Fruit fly (Drosophila melanogaster) whole organism, embryonic: ENCODE measurements around the gene pug.

Source experiments
- Atf6 ChIP-seq: fragments of 200-800 bp; sonication (Bioruptor generic); IDR thresholded peaks from 2 replicates; pipeline ENCODE4 v1.3.6; 2022; ENCODE audit warnings: missing biosample characterization, missing genetic modification characterization
- Awh ChIP-seq: fragments of 200-800 bp; sonication (Bioruptor generic); IDR thresholded peaks from 2 replicates; pipeline ENCODE4, ENCODE4 v1.3.6; 2022; ENCODE audit warnings: missing biosample characterization, missing genetic modification characterization
- CG10267 ChIP-seq: fragments of 200-800 bp; sonication (Bioruptor generic); optimal IDR thresholded peaks from 2 replicates; lab custom pipeline; 2018; ENCODE audit warnings: missing biosample characterization, mild to moderate bottlenecking, missing genetic modification characterization, moderate library complexity
- CG10959 ChIP-seq: fragments of 200-800 bp; sonication (Bioruptor generic); IDR thresholded peaks from 2 replicates; pipeline ENCODE4 v1.3.6; 2022; ENCODE audit warnings: missing biosample characterization, missing genetic modification characterization
- CG13296 ChIP-seq: fragments of 200-800 bp; sonication (Bioruptor generic); optimal IDR thresholded peaks from 3 replicates; lab custom pipeline; 2018; ENCODE audit warnings: missing biosample characterization, mild to moderate bottlenecking, missing genetic modification characterization
- CG13424 ChIP-seq: fragments of 200-800 bp; sonication (Bioruptor generic); optimal IDR thresholded peaks from 2 replicates; lab custom pipeline; 2019; ENCODE audit warnings: missing biosample characterization, mild to moderate bottlenecking, missing genetic modification characterization, moderate library complexity
- CG13894 ChIP-seq: fragments of 200-800 bp; sonication (Bioruptor generic); optimal IDR thresholded peaks from 3 replicates; lab custom pipeline; 2018; ENCODE audit warnings: missing biosample characterization, mild to moderate bottlenecking, missing genetic modification characterization, moderate library complexity
- CG14860 ChIP-seq: fragments of 200-800 bp; sonication (Bioruptor generic); IDR thresholded peaks from 3 replicates; pipeline ENCODE4 v1.3.6; 2022; ENCODE audit warnings: missing biosample characterization, missing genetic modification characterization; ENCODE audit not compliant: partially characterized antibody
- CG15696 ChIP-seq: fragments of 200-800 bp; sonication (Bioruptor generic); optimal IDR thresholded peaks from 2 replicates; lab custom pipeline; 2019; ENCODE audit warnings: missing biosample characterization, mild to moderate bottlenecking, missing genetic modification characterization, moderate library complexity
- CG18599 ChIP-seq: fragments of 200-800 bp; sonication (Bioruptor generic); optimal IDR thresholded peaks from 3 replicates; lab custom pipeline; 2017; ENCODE audit warnings: missing biosample characterization, missing genetic modification characterization, mild to moderate bottlenecking, moderate library complexity, missing genetic modification reagents
- CG18764 ChIP-seq: fragments of 200-800 bp; sonication (Bioruptor generic); optimal IDR thresholded peaks from 3 replicates; lab custom pipeline; 2016; ENCODE audit warnings: missing biosample characterization, missing genetic modification characterization
- CG2202 ChIP-seq: fragments of 200-800 bp; sonication (Bioruptor generic); optimal IDR thresholded peaks from 2 replicates; lab custom pipeline; 2018; ENCODE audit warnings: missing biosample characterization, mild to moderate bottlenecking, missing genetic modification characterization
- CG30020 ChIP-seq: fragments of 200-800 bp; optimal IDR thresholded peaks from 2 replicates; lab custom pipeline; 2019; ENCODE audit warnings: missing biosample characterization, mild to moderate bottlenecking, missing genetic modification characterization, moderate library complexity
- CG43689 ChIP-seq: fragments of 200-800 bp; sonication (Bioruptor generic); IDR thresholded peaks from 2 replicates; pipeline ENCODE4 v1.3.6; 2022; ENCODE audit warnings: missing biosample characterization, missing genetic modification characterization
- CG5953 ChIP-seq: fragments of 200-800 bp; sonication (Bioruptor generic); IDR thresholded peaks from 2 replicates; pipeline ENCODE4 v1.3.6; 2022; ENCODE audit warnings: missing biosample characterization, missing genetic modification characterization
- CG9437 ChIP-seq: fragments of 200-800 bp; sonication (Bioruptor generic); optimal IDR thresholded peaks from 2 replicates; lab custom pipeline; 2018; ENCODE audit warnings: missing biosample characterization, mild to moderate bottlenecking, missing genetic modification characterization
- Deaf1 ChIP-seq: fragments of 200-800 bp; optimal IDR thresholded peaks from 3 replicates; lab custom pipeline; 2019; ENCODE audit warnings: missing biosample characterization, mild to moderate bottlenecking, missing genetic modification characterization, moderate library complexity
- Dek ChIP-seq: fragments of 200-800 bp; sonication (Bioruptor generic); optimal IDR thresholded peaks from 3 replicates; lab custom pipeline; 2019; ENCODE audit warnings: missing biosample characterization, mild to moderate bottlenecking, missing genetic modification characterization, moderate library complexity
- Ets65A ChIP-seq: fragments of 200-800 bp; sonication (Bioruptor generic); peaks from one replicate; lab custom pipeline; 2016; ENCODE audit warnings: missing biosample characterization, missing genetic modification characterization
- Hey ChIP-seq: fragments of 200-800 bp; sonication (Bioruptor generic); optimal IDR thresholded peaks from 3 replicates; lab custom pipeline; 2018; ENCODE audit warnings: missing biosample characterization, mild to moderate bottlenecking, missing genetic modification characterization
- HmgD ChIP-seq: fragments of 200-800 bp; sonication (Bioruptor generic); optimal IDR thresholded peaks from 3 replicates; lab custom pipeline; 2016; ENCODE audit warnings: missing biosample characterization, missing genetic modification characterization
- HmgZ ChIP-seq: fragments of 200-800 bp; sonication (Bioruptor generic); optimal IDR thresholded peaks from 2 replicates; lab custom pipeline; 2018; ENCODE audit warnings: missing biosample characterization, mild to moderate bottlenecking, missing genetic modification characterization
- Kr ChIP-seq: fragments of 200-800 bp; sonication (Bioruptor generic); optimal IDR thresholded peaks from 2 replicates; lab custom pipeline; 2017; ENCODE audit warnings: missing biosample characterization, mild to moderate bottlenecking, missing genetic modification characterization
- Lim3 ChIP-seq: fragments of 200-800 bp; sonication (Bioruptor generic); IDR thresholded peaks from 2 replicates; pipeline ENCODE4 v1.3.6; 2022; ENCODE audit warnings: missing biosample characterization, missing genetic modification characterization
- MBD-R2 ChIP-seq: fragments of 200-800 bp; sonication (Bioruptor generic); IDR thresholded peaks from 2 replicates; pipeline ENCODE4 v1.3.6; 2022; ENCODE audit warnings: missing biosample characterization, missing genetic modification characterization
- NFAT ChIP-seq: fragments of 200-800 bp; sonication (Bioruptor generic); IDR thresholded peaks from 2 replicates; pipeline ENCODE4 v1.3.6; 2022; ENCODE audit warnings: missing biosample characterization, missing genetic modification characterization
- PHDP ChIP-seq: fragments of 200-800 bp; sonication (Bioruptor generic); optimal IDR thresholded peaks from 3 replicates; lab custom pipeline; 2018; ENCODE audit warnings: missing biosample characterization, mild to moderate bottlenecking, missing genetic modification characterization, moderate library complexity
- Sin3A ChIP-seq: fragments of >200 bp; optimal IDR thresholded peaks from 2 replicates; lab custom pipeline; 2018
- Sry-β ChIP-seq: fragments of 200-800 bp; sonication (Bioruptor generic); optimal IDR thresholded peaks from 2 replicates; lab custom pipeline; 2018; ENCODE audit warnings: missing biosample characterization, mild to moderate bottlenecking, missing genetic modification characterization, moderate library complexity
- Xrp1 ChIP-seq: fragments of 200-800 bp; sonication (Bioruptor generic); IDR thresholded peaks from 2 replicates; pipeline ENCODE4 v1.3.6; 2022; ENCODE audit warnings: missing biosample characterization, missing genetic modification characterization
- YL-1 ChIP-seq: fragments of 200-800 bp; sonication (Bioruptor generic); optimal IDR thresholded peaks from 3 replicates; lab custom pipeline; 2017; ENCODE audit warnings: missing biosample characterization, mild to moderate bottlenecking, missing genetic modification characterization
- bbx ChIP-seq: fragments of 200-800 bp; sonication (Bioruptor generic); IDR thresholded peaks from 2 replicates; pipeline ENCODE4 v1.3.6; 2022; ENCODE audit warnings: missing biosample characterization, missing genetic modification characterization; ENCODE audit not compliant: partially characterized antibody
- corto ChIP-seq: fragments of 200-800 bp; sonication (Bioruptor generic); optimal IDR thresholded peaks from 2 replicates; lab custom pipeline; 2016; ENCODE audit warnings: missing biosample characterization, mild to moderate bottlenecking, missing genetic modification characterization, moderate library complexity
- cwo ChIP-seq: fragments of 200-800 bp; sonication (Bioruptor generic); optimal IDR thresholded peaks from 3 replicates; lab custom pipeline; 2017; ENCODE audit warnings: missing biosample characterization, missing genetic modification characterization, mild to moderate bottlenecking, moderate library complexity, missing genetic modification reagents
- dan ChIP-seq: fragments of 200-800 bp; sonication (Bioruptor generic); IDR thresholded peaks from 2 replicates; pipeline ENCODE4 v1.3.6; 2022; ENCODE audit warnings: missing biosample characterization, missing genetic modification characterization
- fd3F ChIP-seq: fragments of 200-800 bp; sonication (Bioruptor generic); optimal IDR thresholded peaks from 2 replicates; lab custom pipeline; 2018; ENCODE audit warnings: missing biosample characterization, mild to moderate bottlenecking, missing genetic modification characterization, moderate library complexity
- gfzf ChIP-seq: fragments of 200-800 bp; sonication (Bioruptor generic); optimal IDR thresholded peaks from 2 replicates; lab custom pipeline; 2016; ENCODE audit warnings: missing biosample characterization, mild to moderate bottlenecking, missing genetic modification characterization, moderate library complexity
- lola ChIP-seq, 3 experiments: fragments of >200 bp in 2 of 3; fragments of 200-800 bp in 1 of 3; sonication (Bioruptor generic) in 1 of 3; optimal IDR thresholded peaks; 2 replicates each; lab custom pipeline; 2017 to 2019; ENCODE audit warnings: missing biosample characterization in 3 of 3, missing genetic modification characterization in 3 of 3, mild to moderate bottlenecking in 1 of 3, moderate library complexity in 1 of 3
- luna ChIP-seq: fragments of 200-800 bp; sonication (Bioruptor generic); optimal IDR thresholded peaks from 2 replicates; lab custom pipeline; 2016; ENCODE audit warnings: missing biosample characterization, missing genetic modification characterization
- mam ChIP-seq: fragments of 200-800 bp; sonication (Bioruptor generic); optimal IDR thresholded peaks from 3 replicates; lab custom pipeline; 2016; ENCODE audit warnings: missing biosample characterization, missing genetic modification characterization
- otp ChIP-seq: fragments of 200-800 bp; sonication (Bioruptor generic); IDR thresholded peaks from 3 replicates; pipeline ENCODE4, ENCODE4 v1.3.6; 2022; ENCODE audit warnings: missing biosample characterization, missing genetic modification characterization
- pfk ChIP-seq: fragments of 200-800 bp; sonication (Bioruptor generic); optimal IDR thresholded peaks from 2 replicates; lab custom pipeline; 2018; ENCODE audit warnings: missing biosample characterization, mild to moderate bottlenecking, missing genetic modification characterization, moderate library complexity
- salm ChIP-seq: fragments of 200-800 bp; sonication (Bioruptor generic); optimal IDR thresholded peaks from 2 replicates; lab custom pipeline; 2018; ENCODE audit warnings: missing biosample characterization, mild to moderate bottlenecking, missing genetic modification characterization
- sisA ChIP-seq: fragments of 200-800 bp; sonication (Bioruptor generic); IDR thresholded peaks from 2 replicates; pipeline ENCODE4 v1.3.6; 2022; ENCODE audit warnings: missing biosample characterization, missing genetic modification characterization
- vvl ChIP-seq: fragments of 200-800 bp; sonication (Bioruptor generic); IDR thresholded peaks from 2 replicates; pipeline ENCODE4 v1.3.6; 2022; ENCODE audit warnings: missing biosample characterization, missing genetic modification characterization
- yki ChIP-seq: fragments of >200 bp; optimal IDR thresholded peaks from 3 replicates; lab custom pipeline; 2018
- zen2 ChIP-seq: fragments of 200-800 bp; sonication (Bioruptor generic); IDR thresholded peaks from 3 replicates; pipeline ENCODE4 v1.3.6; 2022; ENCODE audit warnings: missing biosample characterization, missing genetic modification characterization; ENCODE audit not compliant: partially characterized antibody
- zf30C ChIP-seq: fragments of 200-800 bp; sonication (Bioruptor generic); optimal IDR thresholded peaks from 3 replicates; lab custom pipeline; 2018; ENCODE audit warnings: missing biosample characterization, mild to moderate bottlenecking, missing genetic modification characterization
- zfh2 ChIP-seq: fragments of 200-800 bp; sonication (Bioruptor generic); optimal IDR thresholded peaks from 2 replicates; lab custom pipeline; 2016; ENCODE audit warnings: missing biosample characterization, missing genetic modification characterization

The pug gene

dm6 chr3R:10680825-10681681, 15.3 kb upstream of the pug start, which contains the start of gene Phyhd1 (continued):
- TF ChIP-seq Sry-β (GFP tag; lab: Kevin White, UChicago) (peak; percentile 55), gfzf (GFP tag; lab: Kevin White, UChicago) (peak; percentile 10), CG43689 (GFP tag; lab: Robert Waterston, UW) (peak; percentile 89), Lim3 (GFP tag; lab: Robert Waterston, UW) (peak; percentile 82; the same call in 1 of the 2 replicates), CG13894 (tag; lab: Kevin White, UChicago) (peak; percentile 89), zfh2 (peak; percentile 95), Hey (tag; lab: Kevin White, UChicago) (peak; percentile 49), mam (GFP tag; lab: Kevin White, UChicago) (peak; percentile 93), Dek (tag; lab: Kevin White, UChicago) (peak; percentile 94), NFAT (GFP tag; lab: Robert Waterston, UW) (peak; percentile 85), Sin3A (lab: Kevin White, UChicago) (no peak), yki (no peak), zf30C (GFP tag; lab: Kevin White, UChicago) (no peak), Kr (GFP tag; lab: Kevin White, UChicago) (no peak), fd3F (GFP tag; lab: Kevin White, UChicago) (peak; percentile 90), CG13424 (tag; lab: Kevin White, UChicago) (peak; percentile 91), CG13296 (GFP tag; lab: Kevin White, UChicago) (peak; percentile 83), pfk (GFP tag; lab: Kevin White, UChicago) (no peak), PHDP (tag; lab: Kevin White, UChicago) (peak; percentile 95), YL-1 (peak; percentile 46), CG10267 (peak; percentile 87), vvl (peak; percentile 97), luna (GFP tag; lab: Kevin White, UChicago) (peak; percentile 66), CG2202 (tag; lab: Kevin White, UChicago) (peak; percentile 89), Atf6 (GFP tag; lab: Robert Waterston, UW) (peak; percentile 93), HmgZ (tag; lab: Kevin White, UChicago) (peak; percentile 96), Awh (GFP tag; lab: Robert Waterston, UW) (peak; percentile 89), bbx (no peak), Ets65A (peak; percentile 98), zen2 (GFP tag; lab: Robert Waterston, UW) (no peak), sisA (GFP tag; lab: Robert Waterston, UW) (peak; percentile 93), dan (peak; percentile 61), CG5953 (GFP tag; lab: Robert Waterston, UW) (peak; percentile 88), corto (GFP tag; lab: Kevin White, UChicago) (peak; percentile 82), CG10959 (peak; percentile 97), otp (peak; percentile 95), CG14860 (GFP tag; lab: Robert Waterston, UW) (no peak), cwo (GFP tag; lab: Kevin White, UChicago) (peak; percentile 92), MBD-R2 (GFP tag; lab: Robert Waterston, UW) (peak; percentile 88), CG18764 (GFP tag; lab: Kevin White, UChicago) (peak; percentile 90), Xrp1 (GFP tag; lab: Robert Waterston, UW) (peak; percentile 97), Deaf1 (tag; lab: Kevin White, UChicago) (peak; percentile 79), CG15696 (tag; lab: Kevin White, UChicago) (peak; percentile 89), lola (GFP tag; optimal IDR thresholded peaks at IDR 0.05; lab: Kevin White, UChicago) (peak in 1 of 3 experiments; percentile 91), CG30020 (tag; lab: Kevin White, UChicago) (peak; percentile 30), HmgD (GFP tag; lab: Kevin White, UChicago) (peak; percentile 95), CG18599 (GFP tag; lab: Kevin White, UChicago) (peak; percentile 95), salm (tag; lab: Kevin White, UChicago) (peak; percentile 95), CG9437 (GFP tag; lab: Kevin White, UChicago) (peak; percentile 87)
